Worm (Caenorhabditis elegans): ENCODE measurements around the gene snx-17.

The snx-17 gene

DNA sequence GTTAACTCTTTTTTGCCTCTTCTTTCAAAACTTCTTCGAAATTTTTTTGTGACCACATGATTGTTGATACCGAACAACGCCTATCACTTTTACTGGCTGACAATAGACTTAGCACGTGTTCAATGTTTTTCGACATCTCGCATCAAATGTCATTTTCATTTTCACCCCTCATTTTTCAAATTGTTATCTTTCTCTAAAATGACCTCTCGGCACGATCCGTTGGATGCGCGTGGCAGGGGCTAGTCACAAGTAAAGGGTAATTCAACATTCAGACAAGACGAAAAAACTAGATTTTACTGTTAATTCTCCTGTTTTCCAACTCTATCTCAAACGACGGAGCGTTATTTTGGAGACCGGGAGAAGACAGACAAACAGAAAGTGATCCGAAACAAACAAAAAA is 8.6 kb downstream of the snx-17 start, which contains the start of gene F17H10.2 (continued):
- TF ChIP-seq tag-97 (GFP tag; IDR thresholded peaks at IDR 0.05) (no peak), rbr-2 (tag; optimal IDR thresholded peaks at IDR 0.05) (no peak), lir-3 (tag; optimal IDR thresholded peaks at IDR 0.05) (no peak), zfp-2 (tag; optimal IDR thresholded peaks at IDR 0.05) (no peak), ztf-7 (tag; optimal IDR thresholded peaks at IDR 0.05) (no peak), nhr-42 (GFP tag; IDR thresholded peaks at IDR 0.05) (no peak), ceh-28 (tag; optimal IDR thresholded peaks at IDR 0.05) (no peak), attf-4 (tag; optimal IDR thresholded peaks at IDR 0.05) (no peak), unc-62 (GFP tag; optimal IDR thresholded peaks at IDR 0.05 in 1 of 2) (peak in 1 of 2 experiments; percentile 87), unc-62 (tag; optimal IDR thresholded peaks at IDR 0.05) (no peak), lin-15B (tag; optimal IDR thresholded peaks at IDR 0.05) (no peak), pqm-1 (tag; optimal IDR thresholded peaks at IDR 0.05) (no peak), lin-29 (GFP tag; IDR thresholded peaks at IDR 0.05) (no peak), nhr-41 (GFP tag; IDR thresholded peaks at IDR 0.05) (no peak), fos-1 (tag; optimal IDR thresholded peaks at IDR 0.05) (no peak), lin-1 (GFP tag; IDR thresholded peaks at IDR 0.05) (no peak), Y75B8A.6 (GFP tag; IDR thresholded peaks at IDR 0.05) (no peak), dmd-6 (GFP tag; IDR thresholded peaks at IDR 0.05) (peak; percentile 36), daf-16 (GFP tag; optimal IDR thresholded peaks at IDR 0.05) (no peak), daf-16 (tag; optimal IDR thresholded peaks at IDR 0.05) (no peak), D1046.2 (GFP tag; IDR thresholded peaks at IDR 0.05) (no peak), nhr-25 (tag; optimal IDR thresholded peaks at IDR 0.05; ENCODE audit: borderline replicate concordance, insufficient read depth) (peak; percentile 40), saeg-2 (GFP tag; IDR thresholded peaks at IDR 0.05) (no peak), ceh-62 (tag; optimal IDR thresholded peaks at IDR 0.05) (no peak), T26A8.4 (GFP tag; IDR thresholded peaks at IDR 0.05) (no peak), arid-1 (GFP tag; conservative IDR thresholded peaks at IDR 0.05) (no peak), ztf-11 (tag; optimal IDR thresholded peaks at IDR 0.05) (no peak), dve-1 (tag; optimal IDR thresholded peaks at IDR 0.05; ENCODE audit: insufficient read depth) (peak; percentile 24), php-3 (GFP tag; IDR thresholded peaks at IDR 0.05) (no peak), T20F7.1 (GFP tag; optimal IDR thresholded peaks at IDR 0.05) (no peak), duxl-1 (tag; optimal IDR thresholded peaks at IDR 0.05; ENCODE audit: poor library complexity) (no peak), sdz-12 (GFP tag; optimal IDR thresholded peaks at IDR 0.05) (no peak), spr-3 (GFP tag; optimal IDR thresholded peaks at IDR 0.05) (no peak), mxl-2 (GFP tag; conservative IDR thresholded peaks at IDR 0.05) (no peak), hmg-1.1 (GFP tag; IDR thresholded peaks at IDR 0.05) (no peak), daf-19 (GFP tag; conservative IDR thresholded peaks at IDR 0.05) (no peak), lin-39 (tag; optimal IDR thresholded peaks at IDR 0.05) (no peak), Y105C5A.15 (GFP tag; IDR thresholded peaks at IDR 0.05) (no peak), daf-8 (GFP tag; IDR thresholded peaks at IDR 0.05) (no peak), zfp-3 (GFP tag; conservative IDR thresholded peaks at IDR 0.05) (no peak), egl-43 (GFP tag; IDR thresholded peaks at IDR 0.05) (no peak), nhr-6 (tag; optimal IDR thresholded peaks at IDR 0.05) (no peak), mxl-3 (GFP tag; optimal IDR thresholded peaks at IDR 0.05) (peak; percentile 78), ZK337.2 (GFP tag; IDR thresholded peaks at IDR 0.05) (no peak), fkh-10 (GFP tag; optimal IDR thresholded peaks at IDR 0.05) (no peak), aly-2 (tag; optimal IDR thresholded peaks at IDR 0.05) (no peak), mep-1 (tag; optimal IDR thresholded peaks at IDR 0.05) (peak; percentile 32), hif-1 (tag; optimal IDR thresholded peaks at IDR 0.05) (no peak), unc-39 (tag; optimal IDR thresholded peaks at IDR 0.05) (no peak), mdl-1 (tag; optimal IDR thresholded peaks at IDR 0.05) (peak in 1 of 2 experiments; percentile 36), snpc-1.2 (GFP tag; IDR thresholded peaks at IDR 0.05) (no peak), Y5F2A.4 (GFP tag; optimal IDR thresholded peaks at IDR 0.05) (no peak), unc-130 (GFP tag; optimal IDR thresholded peaks at IDR 0.05) (no peak)
